Worm (Caenorhabditis elegans) whole organism, L4/young adult: Measurements from ENCODE around the gene nhr-22.

Experiments used
- W03F9.2 ChIP-seq: fragments of 150-350 bp; optimal IDR thresholded peaks from 2 replicates; lab custom pipeline; 2014; ENCODE audit warnings: missing biosample characterization, missing genetic modification characterization
- dao-5 ChIP-seq: sonication (generic microtip); optimal IDR thresholded peaks from 2 replicates; lab custom pipeline; 2016; ENCODE audit warnings: missing genotype, missing genetic modification characterization, moderate library complexity, missing compliant biosample characterization
- him-1 ChIP-seq: sonication (generic microtip); optimal IDR thresholded peaks from 2 replicates; lab custom pipeline; 2016; ENCODE audit warnings: missing genotype, missing genetic modification reagents, missing genetic modification characterization, missing compliant biosample characterization

- no peak for TF ChIP-seq him-1
- no peak for TF ChIP-seq W03F9.2 (tag; lab: Kevin White, UChicago)
- TF ChIP-seq dao-5 (tag; lab: Kevin White, UChicago): no peak
Measured at ce11 chrII:6441128-6441527, 8.5 kb downstream of the nhr-22 start, which contains the start of gene cutl-16.
